Fruit fly (Drosophila melanogaster) whole organism, pupa: ENCODE results near the gene Srp54.

Experiments used
- CG10348 ChIP-seq: fragments of 200-800 bp; sonication (Bioruptor generic); IDR thresholded peaks from 2 replicates; pipeline ENCODE4 v1.3.6; 2022; ENCODE audit warnings: missing biosample characterization, missing genetic modification characterization
- CG12605 ChIP-seq: fragments of 200-800 bp; sonication (Bioruptor generic); IDR thresholded peaks from 2 replicates; pipeline ENCODE4 v1.3.6; 2022; ENCODE audit warnings: missing biosample characterization, missing genetic modification characterization
- CG14655 ChIP-seq: fragments of 200-800 bp; sonication (Bioruptor generic); optimal IDR thresholded peaks from 3 replicates; lab custom pipeline; 2017; ENCODE audit warnings: mild to moderate bottlenecking, missing biosample characterization, missing genetic modification reagents, missing genetic modification characterization
- CG4496 ChIP-seq: fragments of 200-800 bp; sonication (Bioruptor generic); IDR thresholded peaks from 3 replicates; pipeline ENCODE4 v1.3.6; 2022; ENCODE audit warnings: missing biosample characterization, missing genetic modification characterization
- CG8159 ChIP-seq: fragments of 200-800 bp; sonication (Bioruptor generic); optimal IDR thresholded peaks from 3 replicates; lab custom pipeline; 2018; ENCODE audit warnings: missing biosample characterization, mild to moderate bottlenecking, missing genetic modification characterization, moderate library complexity
- D1 ChIP-seq: fragments of 200-800 bp; sonication (Bioruptor generic); optimal IDR thresholded peaks from 2 replicates; lab custom pipeline; 2018; ENCODE audit warnings: missing biosample characterization, mild to moderate bottlenecking, missing genetic modification characterization, moderate library complexity
- EcR ChIP-seq: fragments of 200-800 bp; sonication (Bioruptor generic); optimal IDR thresholded peaks from 3 replicates; lab custom pipeline; 2019; ENCODE audit warnings: missing biosample characterization, missing genetic modification characterization, mild to moderate bottlenecking, moderate library complexity, missing genetic modification reagents
- Ets98B ChIP-seq: fragments of 200-800 bp; sonication (Bioruptor generic); IDR thresholded peaks from 2 replicates; pipeline ENCODE4 v1.3.6; 2022; ENCODE audit warnings: missing biosample characterization, missing genetic modification characterization
- Pif1B ChIP-seq: fragments of 200-800 bp; sonication (Bioruptor generic); optimal IDR thresholded peaks from 3 replicates; lab custom pipeline; 2016; ENCODE audit warnings: missing biosample characterization, missing genetic modification characterization
- gl ChIP-seq: fragments of 200-800 bp; sonication (Bioruptor generic); optimal IDR thresholded peaks from 2 replicates; lab custom pipeline; 2018; ENCODE audit warnings: missing biosample characterization, mild to moderate bottlenecking, missing genetic modification characterization
- rn ChIP-seq: fragments of 200-800 bp; sonication (Bioruptor generic); IDR thresholded peaks from 2 replicates; pipeline ENCODE4 v1.3.6; 2022; ENCODE audit warnings: missing biosample characterization, missing genetic modification characterization

- TF ChIP-seq rn (GFP tag; lab: Robert Waterston, UW) (no peak), Ets98B (GFP tag; lab: Robert Waterston, UW) (no peak), CG12605 (GFP tag; lab: Robert Waterston, UW) (no peak), gl (tag; lab: Kevin White, UChicago) (no peak), CG4496 (GFP tag; lab: Robert Waterston, UW) (0 out of 3 replicates have a peak, but pooled peaks have one; percentile 32), D1 (tag; lab: Kevin White, UChicago) (no peak), Pif1B (GFP tag; lab: Kevin White, UChicago) (no peak), CG14655 (peak; percentile 54), CG10348 (no peak), CG8159 (tag; lab: Kevin White, UChicago) (peak; percentile 26), EcR (GFP tag; lab: Kevin White, UChicago) (peak; percentile 73)
These were observed 35.2 kb downstream of the Srp54 start for dm6 chr2L:9947738-9948519.
